Worm (Caenorhabditis elegans): ENCODE data around the gene K05F1.10.
A peak's percentile ranks its signal among the peaks of the same experiment; 100 is the strongest.

Gene K05F1.10

DNA sequence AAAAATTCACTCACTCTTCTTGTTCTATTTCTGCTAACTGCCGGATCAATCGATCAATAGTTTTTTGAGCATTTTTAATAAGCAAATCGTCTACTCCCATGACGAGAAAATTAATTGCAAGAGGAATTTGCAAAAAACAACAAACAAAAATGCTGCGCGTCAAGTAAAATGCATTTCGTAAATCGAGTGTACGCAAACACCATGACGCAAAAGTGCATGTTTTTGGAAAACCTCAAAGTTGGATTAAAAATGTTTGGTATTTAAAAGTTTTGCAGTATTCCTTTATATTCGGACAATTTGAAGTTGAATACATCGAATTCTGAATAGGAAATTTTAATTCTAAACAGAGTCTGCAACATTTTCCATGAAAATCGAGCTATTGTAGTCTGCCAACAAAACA lies 34.0 kb upstream of the K05F1.10 start, which contains the start of gene ZK1248.19 (continued):
- no peak for TF ChIP-seq ztf-11 (tag; optimal IDR thresholded peaks at IDR 0.05)
- TF ChIP-seq tlp-1 (tag; optimal IDR thresholded peaks at IDR 0.05) = no peak
- peak; percentile 39 for TF ChIP-seq nhr-20 (tag; optimal IDR thresholded peaks at IDR 0.05)
- no peak for TF ChIP-seq egl-13 (tag; optimal IDR thresholded peaks at IDR 0.05)
- peak; percentile 14 for TF ChIP-seq dsc-1 (tag; optimal IDR thresholded peaks at IDR 0.05)
- TF ChIP-seq fkh-10 (GFP tag; optimal IDR thresholded peaks at IDR 0.05) = no peak
- peak; percentile 56 for TF ChIP-seq rnt-1 (tag; optimal IDR thresholded peaks at IDR 0.05)
- TF ChIP-seq zag-1 (tag; optimal IDR thresholded peaks at IDR 0.05) = no peak
- TF ChIP-seq xbp-1 (tag; optimal IDR thresholded peaks at IDR 0.05) = peak; percentile 15
- no peak for TF ChIP-seq hlh-4 (tag; optimal IDR thresholded peaks at IDR 0.05)
- TF ChIP-seq nhr-85 (tag) = peak; percentile 9
- TF ChIP-seq nhr-77 (tag; optimal IDR thresholded peaks at IDR 0.05) = no peak
- no peak for TF ChIP-seq mef-2 (tag; optimal IDR thresholded peaks at IDR 0.05)
- no peak for TF ChIP-seq pqm-1 (tag; optimal IDR thresholded peaks at IDR 0.05)
- peak; percentile 17 for TF ChIP-seq swsn-7 (tag; optimal IDR thresholded peaks at IDR 0.05)
- no peak for TF ChIP-seq Y116A8C.19 (tag; optimal IDR thresholded peaks at IDR 0.05; ENCODE audit: borderline replicate concordance)
- TF ChIP-seq elt-3 (tag; optimal IDR thresholded peaks at IDR 0.05) = peak in 1 of 6 experiments; percentile 4
- no peak for TF ChIP-seq tbx-2 (tag; optimal IDR thresholded peaks at IDR 0.05)
- no peak for TF ChIP-seq aha-1 (tag; optimal IDR thresholded peaks at IDR 0.05)
- no peak for TF ChIP-seq nhr-12 (tag; optimal IDR thresholded peaks at IDR 0.05)
- peak; percentile 13 for TF ChIP-seq lin-14 (GFP tag; optimal IDR thresholded peaks at IDR 0.05)
- TF ChIP-seq ztf-4 (tag; optimal IDR thresholded peaks at IDR 0.05) = no peak
- peak in 1 of 3 experiments; percentile 13 for TF ChIP-seq ceh-82 (tag; optimal IDR thresholded peaks at IDR 0.05)
- TF ChIP-seq nhr-11 (tag; optimal IDR thresholded peaks at IDR 0.05) = no peak
- TF ChIP-seq snu-23 (GFP tag; optimal IDR thresholded peaks at IDR 0.05) = peak; percentile 53
- TF ChIP-seq isw-1 (GFP tag; IDR thresholded peaks at IDR 0.05) = no peak
- TF ChIP-seq lin-35 (GFP tag; optimal IDR thresholded peaks at IDR 0.05) = peak in 1 of 2 experiments; percentile 39
- TF ChIP-seq fos-1 (tag; optimal IDR thresholded peaks at IDR 0.05) = no peak
- no peak for TF ChIP-seq C34B4.2 (tag; optimal IDR thresholded peaks at IDR 0.05)
- no peak for TF ChIP-seq aly-2 (tag; optimal IDR thresholded peaks at IDR 0.05)
- no peak for TF ChIP-seq sox-4 (tag; optimal IDR thresholded peaks at IDR 0.05)
- no peak for TF ChIP-seq hpl-2 (GFP tag; optimal IDR thresholded peaks at IDR 0.05)
- no peak for TF ChIP-seq elt-2 (tag; optimal IDR thresholded peaks at IDR 0.05)
- no peak for TF ChIP-seq unc-62 (GFP tag; optimal IDR thresholded peaks at IDR 0.05)
- TF ChIP-seq nhr-71 (tag; optimal IDR thresholded peaks at IDR 0.05) = peak; percentile 43
- no peak for TF ChIP-seq ets-5 (GFP tag; IDR thresholded peaks at IDR 0.05)
- TF ChIP-seq unc-98 (GFP tag; IDR thresholded peaks at IDR 0.05) = no peak
- TF ChIP-seq mab-9 (GFP tag; IDR thresholded peaks at IDR 0.05) = no peak
- no peak for TF ChIP-seq hlh-17 (GFP tag; optimal IDR thresholded peaks at IDR 0.05; ENCODE audit: borderline replicate concordance)
- no peak for TF ChIP-seq ces-1 (GFP tag; optimal IDR thresholded peaks at IDR 0.05)

DNA sequence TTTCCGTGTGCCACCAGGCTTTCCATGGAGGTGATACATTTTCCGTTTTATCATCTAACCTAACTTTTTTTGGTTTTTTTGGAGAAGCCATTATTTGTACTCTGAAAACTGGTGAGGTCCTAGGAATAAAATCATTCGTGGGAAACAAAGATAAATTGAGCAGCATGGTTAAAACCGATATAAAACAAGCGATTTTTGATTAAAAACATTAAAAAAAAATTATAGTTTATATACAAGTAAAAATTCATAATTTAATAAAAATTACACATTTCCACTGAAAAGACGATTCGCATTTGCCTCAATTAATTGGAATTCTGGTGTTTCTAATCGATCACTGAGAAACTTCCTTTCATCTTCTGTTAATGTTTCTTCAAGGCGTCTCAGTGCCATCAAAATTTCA lies 33.2 kb upstream of the K05F1.10 start, which contains the start of gene ZK1248.15:
Gene ZK1248.15, minus strand, starts transcription at position 101 of the 400 bp plus-strand sequence.
- TF ChIP-seq snpc-4 (tag; optimal IDR thresholded peaks at IDR 0.05) = no peak
- TF ChIP-seq C16A3.4 (tag; optimal IDR thresholded peaks at IDR 0.05) = no peak
- TF ChIP-seq nhr-90 (tag; optimal IDR thresholded peaks at IDR 0.05; ENCODE audit: poor library complexity) = no peak
- TF ChIP-seq tbx-2 (tag; optimal IDR thresholded peaks at IDR 0.05) = no peak
- no peak for TF ChIP-seq ceh-90 (tag; optimal IDR thresholded peaks at IDR 0.05)
- TF ChIP-seq pqm-1 (tag; optimal IDR thresholded peaks at IDR 0.05) = no peak
- TF ChIP-seq egl-27 (tag; optimal IDR thresholded peaks at IDR 0.05) = no peak
- no peak for TF ChIP-seq nhr-85 (tag)
- TF ChIP-seq ets-5 (GFP tag; IDR thresholded peaks at IDR 0.05) = no peak
- TF ChIP-seq unc-86 (tag; optimal IDR thresholded peaks at IDR 0.05) = no peak
- no peak for TF ChIP-seq unc-30 (tag; optimal IDR thresholded peaks at IDR 0.05)
- no peak for TF ChIP-seq fkh-8 (tag; optimal IDR thresholded peaks at IDR 0.05)
- no peak for TF ChIP-seq pag-3 (tag; optimal IDR thresholded peaks at IDR 0.05; ENCODE audit: borderline replicate concordance, insufficient read depth)
- no peak for TF ChIP-seq lsy-2 (tag; optimal IDR thresholded peaks at IDR 0.05)
- no peak for TF ChIP-seq nhr-47 (tag; optimal IDR thresholded peaks at IDR 0.05)
- no peak for TF ChIP-seq xbp-1 (tag; optimal IDR thresholded peaks at IDR 0.05)
- no peak for TF ChIP-seq ztf-4 (tag; optimal IDR thresholded peaks at IDR 0.05)
- TF ChIP-seq nhr-20 (tag; optimal IDR thresholded peaks at IDR 0.05) = no peak

Measured in whole organism, L1 larva.